Fruit fly (Drosophila melanogaster) whole organism, embryonic: ENCODE measurements around the gene mRpL13.

Experiments
- ATbp ChIP-seq: fragments of 200-800 bp; sonication (Bioruptor generic); optimal IDR thresholded peaks from 2 replicates; lab custom pipeline; 2017; ENCODE audit warnings: missing biosample characterization, mild to moderate bottlenecking, missing genetic modification characterization, missing genetic modification reagents
- CG10209 ChIP-seq: fragments of 200-800 bp; sonication (Bioruptor generic); optimal IDR thresholded peaks from 3 replicates; lab custom pipeline; 2017; ENCODE audit warnings: missing biosample characterization, mild to moderate bottlenecking, missing genetic modification characterization, missing genetic modification reagents
- CG10321 ChIP-seq: fragments of 200-800 bp; sonication (Bioruptor generic); IDR thresholded peaks from 2 replicates; pipeline ENCODE4 v1.3.6; 2022; ENCODE audit warnings: missing biosample characterization, missing genetic modification characterization
- CG10462 ChIP-seq: fragments of 200-800 bp; sonication (Bioruptor generic); optimal IDR thresholded peaks from 2 replicates; lab custom pipeline; 2016; ENCODE audit warnings: missing biosample characterization, missing genetic modification characterization
- CG10979 ChIP-seq: fragments of 200-800 bp; sonication (Bioruptor generic); optimal IDR thresholded peaks from 2 replicates; lab custom pipeline; 2018; ENCODE audit warnings: missing biosample characterization, mild to moderate bottlenecking, missing genetic modification characterization, moderate library complexity
- CG12104 ChIP-seq: fragments of 200-800 bp; sonication (Bioruptor generic); optimal IDR thresholded peaks from 3 replicates; lab custom pipeline; 2016; ENCODE audit warnings: missing biosample characterization, missing genetic modification characterization
- CG15479 ChIP-seq: fragments of 200-800 bp; sonication (Bioruptor generic); optimal IDR thresholded peaks from 3 replicates; lab custom pipeline; 2019; ENCODE audit warnings: missing biosample characterization, mild to moderate bottlenecking, missing genetic modification characterization, moderate library complexity
- CG16779 ChIP-seq: fragments of 200-800 bp; sonication (Bioruptor generic); IDR thresholded peaks from 2 replicates; pipeline ENCODE4 v1.3.6; 2022; ENCODE audit warnings: missing biosample characterization, missing genetic modification characterization
- CG17568 ChIP-seq: fragments of 200-800 bp; sonication (Bioruptor generic); optimal IDR thresholded peaks from 2 replicates; lab custom pipeline; 2018; ENCODE audit warnings: missing biosample characterization, mild to moderate bottlenecking, missing genetic modification characterization, moderate library complexity
- CG17802 ChIP-seq: fragments of 200-800 bp; sonication (Bioruptor generic); optimal IDR thresholded peaks from 2 replicates; lab custom pipeline; 2018; ENCODE audit warnings: missing biosample characterization, mild to moderate bottlenecking, missing genetic modification characterization, moderate library complexity
- CG18619 ChIP-seq: fragments of 200-800 bp; sonication (Bioruptor generic); optimal IDR thresholded peaks from 3 replicates; lab custom pipeline; 2017; ENCODE audit warnings: missing biosample characterization, mild to moderate bottlenecking, missing genetic modification characterization
- CG2129 ChIP-seq: fragments of 200-800 bp; sonication (Bioruptor generic); IDR thresholded peaks from 2 replicates; pipeline ENCODE4 v1.3.6; 2022; ENCODE audit warnings: missing biosample characterization, missing genetic modification characterization; ENCODE audit not compliant: partially characterized antibody
- CG2202 ChIP-seq: fragments of 200-800 bp; sonication (Bioruptor generic); optimal IDR thresholded peaks from 2 replicates; lab custom pipeline; 2018; ENCODE audit warnings: missing biosample characterization, mild to moderate bottlenecking, missing genetic modification characterization
- CG4328 ChIP-seq: fragments of 200-800 bp; sonication (Bioruptor generic); optimal IDR thresholded peaks from 3 replicates; lab custom pipeline; 2017; ENCODE audit warnings: missing biosample characterization, missing genetic modification reagents, missing genetic modification characterization
- CG4730 ChIP-seq: fragments of 200-800 bp; sonication (Bioruptor generic); IDR thresholded peaks from 2 replicates; pipeline ENCODE4 v1.3.6; 2022; ENCODE audit warnings: missing biosample characterization, missing genetic modification characterization
- CG4854 ChIP-seq: fragments of 200-800 bp; sonication (Bioruptor generic); optimal IDR thresholded peaks from 2 replicates; lab custom pipeline; 2016; ENCODE audit warnings: missing biosample characterization, missing genetic modification characterization, inconsistent platforms
- CG7839 ChIP-seq: fragments of 200-800 bp; sonication (Bioruptor generic); optimal IDR thresholded peaks from 3 replicates; lab custom pipeline; 2018; ENCODE audit warnings: missing biosample characterization, mild to moderate bottlenecking, missing genetic modification characterization, moderate library complexity
- CG9797 ChIP-seq: fragments of 200-800 bp; sonication (Bioruptor generic); optimal IDR thresholded peaks from 3 replicates; lab custom pipeline; 2018; ENCODE audit warnings: missing biosample characterization, mild to moderate bottlenecking, missing genetic modification characterization
- D ChIP-seq, 2 experiments: fragments of 200-800 bp in 1 of 2; fragments of >200 bp in 1 of 2; sonication (Bioruptor generic) in 1 of 2; optimal IDR thresholded peaks; 2 replicates in 1 of 2; 3 replicates in 1 of 2; lab custom pipeline; 2017; ENCODE audit warnings: mild to moderate bottlenecking in 1 of 2, missing biosample characterization in 1 of 2, missing genetic modification characterization in 1 of 2, missing genetic modification reagents in 1 of 2
- Ets65A ChIP-seq: fragments of 200-800 bp; sonication (Bioruptor generic); peaks from one replicate; lab custom pipeline; 2016; ENCODE audit warnings: missing biosample characterization, missing genetic modification characterization
- Ets97D ChIP-seq: fragments of 200-800 bp; sonication (Bioruptor generic); optimal IDR thresholded peaks from 3 replicates; lab custom pipeline; 2016; ENCODE audit warnings: missing biosample characterization, missing genetic modification characterization
- Gsc ChIP-seq: fragments of 200-800 bp; sonication (Bioruptor generic); IDR thresholded peaks from 2 replicates; pipeline ENCODE4 v1.3.6; 2022; ENCODE audit warnings: missing biosample characterization, missing genetic modification characterization
- H15 ChIP-seq: fragments of 200-800 bp; sonication (Bioruptor generic); IDR thresholded peaks from 3 replicates; pipeline ENCODE4 v1.3.6; 2022; ENCODE audit warnings: missing biosample characterization, missing genetic modification characterization
- Hr39 ChIP-seq: fragments of >200 bp; optimal IDR thresholded peaks from 2 replicates; lab custom pipeline; 2017
- Meics ChIP-seq: fragments of 200-800 bp; sonication (Bioruptor generic); optimal IDR thresholded peaks from 2 replicates; lab custom pipeline; 2017; ENCODE audit warnings: missing biosample characterization, mild to moderate bottlenecking, missing genetic modification characterization
- Pdp1 ChIP-seq, 2 experiments: fragments of 200-800 bp; sonication (Bioruptor generic); optimal IDR thresholded peaks; 3 replicates each; lab custom pipeline; 2016; ENCODE audit warnings: missing biosample characterization in 2 of 2, missing genetic modification characterization in 2 of 2, mild to moderate bottlenecking in 1 of 2, moderate library complexity in 1 of 2
- Trl ChIP-seq, 3 experiments: fragments of >200 bp in 2 of 3; fragments of 200-800 bp in 1 of 3; sonication (Bioruptor generic) in 1 of 3; optimal IDR thresholded peaks; 2 replicates in 1 of 3; 3 replicates in 2 of 3; lab custom pipeline; 2016 to 2017; ENCODE audit warnings: missing biosample characterization in 1 of 3, missing genetic modification characterization in 1 of 3
- bab2 ChIP-seq: fragments of 200-800 bp; sonication (Bioruptor generic); optimal IDR thresholded peaks from 2 replicates; lab custom pipeline; 2016; ENCODE audit warnings: missing biosample characterization, missing genetic modification characterization
- cg ChIP-seq: fragments of 200-800 bp; sonication (Bioruptor generic); optimal IDR thresholded peaks from 3 replicates; lab custom pipeline; 2019; ENCODE audit warnings: missing biosample characterization, mild to moderate bottlenecking, missing genetic modification characterization, moderate library complexity
- dati ChIP-seq: fragments of 200-800 bp; sonication (Bioruptor generic); IDR thresholded peaks from 2 replicates; pipeline ENCODE4 v1.3.6; 2022; ENCODE audit warnings: missing biosample characterization, missing genetic modification characterization
- eyg ChIP-seq: fragments of 200-800 bp; sonication (Bioruptor generic); optimal IDR thresholded peaks from 3 replicates; lab custom pipeline; 2016; ENCODE audit warnings: missing biosample characterization, missing genetic modification characterization
- gro ChIP-seq: fragments of 200-800 bp; sonication (Bioruptor generic); optimal IDR thresholded peaks from 2 replicates; lab custom pipeline; 2016; ENCODE audit warnings: missing biosample characterization, missing genetic modification characterization
- ind ChIP-seq: fragments of 200-800 bp; sonication (Bioruptor generic); optimal IDR thresholded peaks from 3 replicates; lab custom pipeline; 2016; ENCODE audit warnings: missing biosample characterization, missing genetic modification characterization
- luna ChIP-seq: fragments of 200-800 bp; sonication (Bioruptor generic); optimal IDR thresholded peaks from 2 replicates; lab custom pipeline; 2016; ENCODE audit warnings: missing biosample characterization, missing genetic modification characterization
- psq ChIP-seq: fragments of 200-800 bp; sonication (Bioruptor generic); optimal IDR thresholded peaks from 2 replicates; lab custom pipeline; 2017; ENCODE audit warnings: missing biosample characterization, missing genetic modification characterization
- rib ChIP-seq: fragments of 200-800 bp; sonication (Bioruptor generic); IDR thresholded peaks from 2 replicates; pipeline ENCODE4 v1.3.6; 2022; ENCODE audit warnings: missing biosample characterization, missing genetic modification characterization
- sc ChIP-seq, 3 experiments: fragments of >200 bp in 2 of 3; fragments of 200-800 bp in 1 of 3; sonication (Bioruptor generic) in 1 of 3; optimal IDR thresholded peaks; 2 replicates in 2 of 3; 3 replicates in 1 of 3; lab custom pipeline; 2017; ENCODE audit warnings: mild to moderate bottlenecking in 1 of 3, missing biosample characterization in 1 of 3, missing genetic modification characterization in 1 of 3, missing genetic modification reagents in 1 of 3
- sisA ChIP-seq: fragments of 200-800 bp; sonication (Bioruptor generic); IDR thresholded peaks from 2 replicates; pipeline ENCODE4 v1.3.6; 2022; ENCODE audit warnings: missing biosample characterization, missing genetic modification characterization
- ssp ChIP-seq: fragments of 200-800 bp; sonication (Bioruptor generic); IDR thresholded peaks from 2 replicates; pipeline ENCODE4 v1.3.6; 2022; ENCODE audit warnings: missing biosample characterization, missing genetic modification characterization
- stwl ChIP-seq: fragments of 200-800 bp; sonication (Bioruptor generic); optimal IDR thresholded peaks from 3 replicates; lab custom pipeline; 2018; ENCODE audit warnings: missing biosample characterization, mild to moderate bottlenecking, missing genetic modification characterization, moderate library complexity
- zen2 ChIP-seq: fragments of 200-800 bp; sonication (Bioruptor generic); IDR thresholded peaks from 3 replicates; pipeline ENCODE4 v1.3.6; 2022; ENCODE audit warnings: missing biosample characterization, missing genetic modification characterization; ENCODE audit not compliant: partially characterized antibody

Gene mRpL13

dm6 chr2L:18839143-18839872, 19.7 kb downstream of the mRpL13 start, which contains the start of gene CG10600 (continued):
- TF ChIP-seq cg (peak; percentile 99), CG15479 (GFP tag; lab: Kevin White, UChicago) (no peak), Gsc (GFP tag; lab: Robert Waterston, UW) (no peak), CG10321 (0 out of 2 replicates have a peak, but pooled peaks have one; percentile 51), sisA (GFP tag; lab: Robert Waterston, UW) (peak; percentile 70), Pdp1 (GFP tag; optimal IDR thresholded peaks at IDR 0.05; lab: Kevin White, UChicago) (peak; percentile 84), gro (GFP tag; lab: Kevin White, UChicago) (peak; percentile 85), bab2 (GFP tag; lab: Kevin White, UChicago) (peak; percentile 84), psq (GFP tag; lab: Kevin White, UChicago) (peak; percentile 69), dati (GFP tag; lab: Robert Waterston, UW) (peak; percentile 46; the same call in 1 of the 2 replicates), ssp (GFP tag; lab: Robert Waterston, UW) (peak; percentile 66), D (optimal IDR thresholded peaks at IDR 0.05; lab: Kevin White, UChicago) (no peak), D (GFP tag; optimal IDR thresholded peaks at IDR 0.05; lab: Kevin White, UChicago) (peak; percentile 58), CG4854 (GFP tag; lab: Kevin White, UChicago) (peak; percentile 87), CG12104 (GFP tag; lab: Kevin White, UChicago) (peak; percentile 56), CG2129 (GFP tag; lab: Robert Waterston, UW) (peak; percentile 54), sc (optimal IDR thresholded peaks at IDR 0.05; lab: Kevin White, UChicago) (no peak), sc (GFP tag; optimal IDR thresholded peaks at IDR 0.05; lab: Kevin White, UChicago) (peak; percentile 28), CG4328 (GFP tag; lab: Kevin White, UChicago) (peak; percentile 65), ATbp (GFP tag; lab: Kevin White, UChicago) (peak; percentile 64)
- TF ChIP-seq, all 482 proteins: peak for 386

DNA sequence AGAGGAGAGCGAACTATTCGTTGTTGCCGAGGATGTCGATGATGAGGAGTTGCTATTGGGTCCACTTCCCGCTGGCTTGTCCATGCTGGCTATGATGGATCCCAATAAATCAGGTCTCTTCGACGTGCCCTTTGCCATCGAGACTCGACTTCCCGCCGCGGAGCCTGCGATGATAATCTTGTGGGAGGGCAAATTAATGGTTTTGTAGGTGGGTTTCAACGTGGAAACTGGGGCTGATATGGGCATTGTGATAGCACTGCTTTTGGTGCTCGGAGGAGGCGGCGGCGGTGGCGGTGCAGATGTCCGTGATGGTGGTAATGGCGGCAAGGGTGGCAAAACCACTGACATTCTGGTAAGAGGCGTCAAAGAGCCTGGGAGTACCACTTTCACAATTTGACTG, 24.5 kb downstream of the mRpL13 start:
- no peak for TF ChIP-seq CG10209 (GFP tag; lab: Kevin White, UChicago)
- no peak for TF ChIP-seq dati (GFP tag; lab: Robert Waterston, UW)
- TF ChIP-seq Ets65A (GFP tag; lab: Kevin White, UChicago) = peak; percentile 55
- TF ChIP-seq CG18619 (GFP tag; lab: Kevin White, UChicago) = no peak
- TF ChIP-seq CG16779 = no peak
- TF ChIP-seq CG7839 (tag; lab: Kevin White, UChicago) = no peak

- TF ChIP-seq Meics (GFP tag; lab: Kevin White, UChicago) (peak; percentile 24), CG10979 (peak; percentile 39), luna (GFP tag; lab: Kevin White, UChicago) (no peak), Hr39 (no peak), CG17568 (GFP tag; lab: Kevin White, UChicago) (peak; percentile 20), CG10462 (GFP tag; lab: Kevin White, UChicago) (peak; percentile 23), Gsc (GFP tag; lab: Robert Waterston, UW) (0 out of 2 replicates have a peak, but pooled peaks have one; percentile 4), H15 (GFP tag; lab: Robert Waterston, UW) (no peak), bab2 (GFP tag; lab: Kevin White, UChicago) (peak; percentile 59), ind (peak; percentile 72), CG7839 (tag; lab: Kevin White, UChicago) (peak; percentile 71), zen2 (peak; percentile 81), CG17802 (tag; lab: Kevin White, UChicago) (peak; percentile 48), eyg (GFP tag; lab: Kevin White, UChicago) (peak; percentile 38), Ets97D (peak; percentile 77), CG9797 (GFP tag; lab: Kevin White, UChicago) (peak; percentile 34), CG4730 (0 out of 2 replicates have a peak, but pooled peaks have one; percentile 17), stwl (tag; lab: Kevin White, UChicago) (peak; percentile 94), CG2202 (tag; lab: Kevin White, UChicago) (peak; percentile 31), rib (GFP tag; lab: Robert Waterston, UW) (no peak), Trl (optimal IDR thresholded peaks at IDR 0.05; lab: Kevin White, UChicago) (no peak), Trl (GFP tag; optimal IDR thresholded peaks at IDR 0.05; lab: Kevin White, UChicago) (peak; percentile 61)
These were observed 28.2 kb downstream of the mRpL13 start, which contains the start of the genes CG17597 and ScpX for dm6 chr2L:18830587-18831528. TSS of gene CG17597 (minus strand) at chr2L:18831153. TSS of gene ScpX (plus strand) at chr2L:18831229.
